Fruit fly (Drosophila melanogaster) whole organism: ENCODE results near the gene Pebp1.

ENCODE experiments used
- Dll ChIP-seq: fragments of >200 bp; optimal IDR thresholded peaks from 2 replicates; lab custom pipeline; 2017
- EcR ChIP-seq, 2 experiments: fragments of >200 bp; optimal IDR thresholded peaks; 2 replicates each; lab custom pipeline; 2017; ENCODE audit warnings: missing biosample characterization in 2 of 2, missing genetic modification characterization in 2 of 2, missing genetic modification reagents in 2 of 2
- psq ChIP-seq: fragments of >200 bp; optimal IDR thresholded peaks from 2 replicates; lab custom pipeline; 2017
- usp ChIP-seq: fragments of >200 bp; optimal IDR thresholded peaks from 2 replicates; lab custom pipeline; 2017; ENCODE audit warnings: missing biosample characterization, missing genetic modification characterization, mixed read lengths

DNA sequence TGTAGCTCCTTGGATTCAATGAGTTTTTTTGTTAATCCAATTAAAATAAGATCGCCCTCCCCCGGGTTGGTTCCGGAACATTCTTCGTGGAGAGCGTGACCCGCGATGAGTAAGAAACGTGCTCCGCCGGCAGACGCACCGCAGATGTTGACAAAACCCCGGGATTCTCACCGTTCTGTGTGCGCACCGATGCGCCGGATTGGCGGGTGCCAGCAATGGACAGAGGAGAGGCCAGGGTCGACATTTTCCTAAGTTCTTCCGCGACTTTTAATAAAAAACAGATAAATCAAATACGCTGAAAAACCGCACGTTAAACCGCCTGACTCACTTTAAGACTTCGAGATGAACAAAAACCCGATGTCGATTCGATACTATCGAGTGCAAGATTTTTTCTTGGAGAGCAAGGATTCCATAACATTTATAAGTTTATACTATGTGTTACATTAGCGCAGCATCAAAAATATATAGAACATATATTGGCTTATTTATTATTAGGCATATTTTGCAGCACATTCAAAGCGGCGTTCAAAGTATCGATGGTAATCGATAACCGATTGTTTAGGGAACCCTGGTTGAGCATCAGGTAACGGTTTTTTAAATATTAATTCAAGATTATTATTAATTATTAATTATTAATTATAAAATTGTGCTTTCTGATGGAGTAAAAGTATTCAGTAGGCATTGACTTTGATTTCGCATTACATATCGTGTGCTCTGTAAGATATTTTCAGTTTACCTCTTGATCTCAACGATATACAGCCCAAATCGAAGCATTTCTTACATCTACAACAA lies 25.4 kb downstream of the Pebp1 start, which contains the start of the genes CCT1 and tHMG1:
- TF ChIP-seq usp (GFP tag; lab: Kevin White, UChicago) (no peak), psq (lab: Kevin White, UChicago) (no peak), EcR (GFP tag; optimal IDR thresholded peaks at IDR 0.05; lab: Kevin White, UChicago) (no peak), Dll (lab: Kevin White, UChicago) (no peak)
